Fruit fly (Drosophila melanogaster) S2 (cell line): ENCODE results near the gene ng1.
"Not testable (repeated sequence)": the region's sequence is repeated elsewhere in the genome, so short reads cannot be mapped to it uniquely, and the experiment has no call there.

Experiments
- CG8478 ChIP-seq: fragments of >200 bp; optimal IDR thresholded peaks from 2 replicates; lab custom pipeline; 2018
- CTCF ChIP-seq, 2 experiments: fragments of >200 bp; optimal IDR thresholded peaks; 2 replicates each; lab custom pipeline; 2018

The ng1 gene

dm6 chrX:3241984-3242462 is at the start of gene ng1, which contains the start of gene ng3:
Gene ng1 (plus strand): TSS chrX:3242412.
Gene ng3 (minus strand): TSS chrX:3242084.
- TF ChIP-seq CG8478 (lab: Kevin White, UChicago) (no peak), CTCF (optimal IDR thresholded peaks at IDR 0.05; lab: Kevin White, UChicago) (no peak)

dm6 chrX:3193774-3194173 is 48.4 kb upstream of the ng1 start:
- no peak for TF ChIP-seq CG8478 (lab: Kevin White, UChicago)
- TF ChIP-seq CTCF (optimal IDR thresholded peaks at IDR 0.05; lab: Kevin White, UChicago), result no peak

DNA sequence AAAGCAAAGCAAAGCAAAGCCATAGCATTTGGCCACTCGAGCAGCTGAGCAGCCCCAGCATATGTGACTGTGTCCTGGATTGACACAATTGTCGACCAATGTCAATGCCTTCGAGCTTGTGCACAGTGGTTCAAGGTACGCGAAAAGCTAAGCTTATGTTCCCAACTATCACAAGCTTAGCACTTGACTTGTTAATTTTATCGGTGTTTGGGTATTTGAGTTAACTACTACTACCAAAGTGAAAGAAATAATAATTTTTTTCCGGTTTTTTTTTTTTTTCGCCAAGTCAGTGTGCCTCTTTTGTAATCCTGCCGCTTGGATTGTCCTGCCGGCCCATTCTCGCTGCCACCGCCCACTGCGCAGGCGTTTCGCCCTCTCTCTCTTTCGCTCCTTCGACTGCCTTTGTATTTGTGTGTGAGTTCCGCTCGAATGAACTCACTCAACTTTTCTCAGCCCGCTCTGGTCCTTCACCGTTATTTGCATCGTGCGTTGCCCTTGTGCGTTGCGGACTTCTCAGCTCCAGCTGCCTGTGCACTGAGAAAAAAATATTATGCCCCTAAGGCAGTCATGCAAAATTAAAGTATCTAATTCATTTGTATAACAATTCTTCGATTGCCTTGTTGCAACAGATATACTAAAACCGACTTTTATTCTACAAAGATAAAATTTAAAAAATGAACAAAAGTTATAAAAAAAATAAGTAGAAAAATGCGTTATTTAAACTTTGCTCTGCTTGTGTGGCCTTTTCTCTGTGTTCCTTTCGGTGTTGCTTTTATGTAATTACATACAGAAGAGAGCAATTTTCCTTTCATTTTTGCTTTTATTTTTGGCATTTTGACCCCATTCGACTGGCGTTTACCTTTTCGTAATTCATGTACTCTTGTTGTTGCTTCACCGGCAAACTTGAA is 36.1 kb upstream of the ng1 start:
- TF ChIP-seq CG8478 (lab: Kevin White, UChicago), result no peak
- no peak for TF ChIP-seq CTCF (optimal IDR thresholded peaks at IDR 0.05; lab: Kevin White, UChicago)

DNA sequence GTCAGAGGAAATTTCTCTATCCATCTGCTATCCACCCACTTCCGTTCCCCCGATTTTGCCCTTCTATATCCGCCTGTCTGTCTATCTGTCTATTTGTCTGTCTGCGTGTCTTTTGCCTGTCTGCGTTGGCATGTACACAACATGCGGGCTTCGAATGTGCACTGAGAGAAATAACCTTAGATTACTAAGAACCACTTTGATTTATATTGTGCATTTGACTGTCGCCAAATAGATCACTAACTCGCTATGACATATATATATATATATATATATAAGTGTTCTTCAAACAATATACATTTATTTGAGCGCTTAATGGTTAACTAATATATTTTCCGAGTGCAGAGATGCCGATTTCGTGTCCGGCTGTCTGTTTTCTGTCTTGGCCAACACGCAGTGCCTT is 8.5 kb upstream of the ng1 start:
- TF ChIP-seq CTCF (optimal IDR thresholded peaks at IDR 0.05; lab: Kevin White, UChicago) (no peak), CG8478 (lab: Kevin White, UChicago) (no peak)

DNA sequence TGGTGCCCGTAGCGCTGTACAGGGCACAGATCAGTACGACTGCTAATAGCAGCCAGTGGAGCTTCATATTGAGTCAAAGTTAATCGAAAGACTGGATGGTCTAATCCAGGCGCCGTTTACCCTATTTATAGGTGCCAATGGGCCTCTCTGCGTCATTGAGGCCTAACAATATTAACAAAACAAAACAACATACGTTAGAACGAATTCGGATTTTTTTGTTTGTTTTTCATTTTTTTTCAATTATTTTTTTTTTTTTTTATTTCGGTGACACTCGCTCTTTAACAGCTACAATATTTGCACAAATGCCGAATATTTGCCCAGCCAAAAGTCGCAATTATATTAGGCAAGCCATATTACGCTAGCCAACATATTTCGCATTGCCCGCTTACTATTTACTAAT is 5.6 kb upstream of the ng1 start, which contains the start of gene CG14265:
TSS of gene CG14265 (minus strand) at position 101 of the 400 bp plus-strand sequence.
- TF ChIP-seq CG8478 (lab: Kevin White, UChicago), result no peak
- TF ChIP-seq CTCF (optimal IDR thresholded peaks at IDR 0.05; lab: Kevin White, UChicago), result no peak

- not testable (repeated sequence) for TF ChIP-seq CG8478 (lab: Kevin White, UChicago); CTCF (optimal IDR thresholded peaks at IDR 0.05; lab: Kevin White, UChicago)
Observed at dm6 chrX:3240471-3240870, 1.7 kb upstream of the ng1 start, which contains the start of gene ng2. Gene ng2 (minus strand): TSS chrX:3240571.

DNA sequence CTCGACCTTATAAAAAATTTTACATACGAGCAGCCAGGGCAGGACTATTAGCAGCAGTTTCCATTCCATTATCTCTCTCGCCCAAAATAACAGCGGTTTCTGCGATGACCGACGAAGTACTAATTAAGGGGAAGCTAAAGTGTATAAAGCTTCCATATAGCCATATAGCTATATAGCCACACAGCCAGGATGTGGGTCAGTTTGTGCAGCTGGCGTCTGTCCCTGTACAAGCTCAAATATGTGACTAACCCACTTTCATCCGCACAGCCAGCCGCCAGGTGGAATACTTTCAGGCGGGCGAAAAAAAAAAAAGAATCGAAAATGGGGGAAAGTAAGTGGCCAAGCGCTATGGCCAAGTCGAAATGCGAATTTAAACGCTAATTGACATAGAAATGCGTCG is 1.9 kb downstream of the ng1 start, which contains the start of gene ng4:
TSS of gene ng4 (minus strand) at position 101 of the 400 bp plus-strand sequence.
- TF ChIP-seq CTCF (optimal IDR thresholded peaks at IDR 0.05; lab: Kevin White, UChicago), result no peak
- TF ChIP-seq CG8478 (lab: Kevin White, UChicago), result no peak

DNA sequence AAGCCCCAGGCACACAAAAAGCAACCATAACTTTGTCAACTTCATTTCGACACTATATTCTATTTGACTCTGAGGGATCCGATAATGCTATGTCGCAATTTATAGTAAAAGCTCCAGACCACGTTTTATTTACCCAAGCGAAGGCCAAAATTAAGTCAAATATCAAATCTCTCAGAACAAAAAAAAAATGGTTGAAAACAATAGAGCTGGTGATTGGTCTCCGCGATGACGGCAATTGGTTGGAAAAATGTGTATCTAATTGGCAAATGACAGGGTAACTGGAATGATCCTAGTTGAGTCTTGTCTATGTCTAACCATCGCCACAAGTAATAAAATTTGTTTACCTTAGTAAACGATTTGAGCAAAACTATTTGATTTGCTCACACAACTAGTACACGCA is 7.0 kb downstream of the ng1 start, which contains the start of gene Pig1:
TSS of gene Pig1 (minus strand) at position 101 of the 400 bp plus-strand sequence.
- TF ChIP-seq CG8478 (lab: Kevin White, UChicago) (no peak), CTCF (optimal IDR thresholded peaks at IDR 0.05; lab: Kevin White, UChicago) (no peak)

- TF ChIP-seq CTCF (optimal IDR thresholded peaks at IDR 0.05; lab: Kevin White, UChicago) (no peak), CG8478 (lab: Kevin White, UChicago) (no peak)
Observed at dm6 chrX:3249789-3250188, 7.6 kb downstream of the ng1 start, which contains the start of gene Sgs4. Gene Sgs4 (plus strand): TSS chrX:3250089.

DNA sequence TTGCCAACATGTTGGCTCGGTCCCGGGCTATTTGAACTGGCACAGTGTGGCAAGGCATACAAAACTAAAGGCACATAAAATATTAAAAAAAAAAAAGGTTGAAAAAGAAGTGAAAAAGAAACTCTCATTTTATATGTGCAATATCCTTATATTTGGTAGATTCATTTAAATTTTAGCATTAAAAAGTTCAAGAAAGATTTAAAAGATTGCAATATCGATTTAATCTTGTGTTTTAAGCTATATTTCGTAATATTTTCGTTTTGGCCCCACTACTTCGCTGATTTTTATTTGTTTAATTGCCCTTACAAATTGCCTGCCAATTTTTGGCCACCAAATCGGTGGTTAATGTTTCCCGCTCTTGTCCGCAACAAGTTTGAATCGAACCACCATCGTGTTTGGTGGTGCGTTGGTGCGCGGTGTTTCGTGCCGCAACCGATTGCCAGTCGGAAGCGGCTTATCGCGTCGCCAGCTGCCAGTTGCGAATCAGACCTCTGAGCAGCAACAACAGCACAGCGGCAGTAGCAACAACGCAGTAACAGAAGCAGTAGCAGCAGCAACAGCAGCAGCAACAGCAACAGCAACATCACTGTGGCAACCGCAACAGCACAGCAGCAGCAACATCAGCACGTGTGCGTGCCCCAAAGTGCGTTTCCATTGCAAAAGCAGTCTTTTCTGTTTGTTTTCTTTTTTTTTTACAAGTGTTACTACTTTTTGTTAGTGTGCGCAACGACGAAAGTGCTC is 13.5 kb downstream of the ng1 start:
- no peak for TF ChIP-seq CG8478 (lab: Kevin White, UChicago)

DNA sequence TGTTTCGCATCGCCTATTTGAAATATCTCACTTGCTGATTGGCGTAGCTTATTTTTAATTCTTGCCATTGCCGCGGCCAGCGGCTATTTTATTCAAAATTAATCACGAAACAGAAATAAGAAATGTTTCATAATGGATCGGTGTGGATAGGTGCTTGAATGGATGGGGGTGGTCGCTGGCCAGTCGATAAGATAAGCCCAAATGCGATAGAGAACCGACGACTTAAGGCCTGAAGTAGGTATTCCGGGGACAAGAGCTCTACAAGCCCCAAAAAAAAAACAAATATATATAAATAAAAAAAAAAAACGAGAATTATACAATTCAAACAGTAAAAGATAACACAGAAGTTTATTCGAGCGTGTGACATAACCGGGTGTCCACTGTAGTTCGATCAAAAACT is 18.3 kb downstream of the ng1 start:
- TF ChIP-seq CG8478 (lab: Kevin White, UChicago) (no peak), CTCF (optimal IDR thresholded peaks at IDR 0.05; lab: Kevin White, UChicago) (no peak)

- no peak for TF ChIP-seq CG8478 (lab: Kevin White, UChicago)
- TF ChIP-seq CTCF (optimal IDR thresholded peaks at IDR 0.05; lab: Kevin White, UChicago), result no peak
Observed at dm6 chrX:3265828-3266227, 23.6 kb downstream of the ng1 start.

dm6 chrX:3273557-3273956 is 31.3 kb downstream of the ng1 start:
- TF ChIP-seq CG8478 (lab: Kevin White, UChicago) (no peak), CTCF (optimal IDR thresholded peaks at IDR 0.05; lab: Kevin White, UChicago) (no peak)

DNA sequence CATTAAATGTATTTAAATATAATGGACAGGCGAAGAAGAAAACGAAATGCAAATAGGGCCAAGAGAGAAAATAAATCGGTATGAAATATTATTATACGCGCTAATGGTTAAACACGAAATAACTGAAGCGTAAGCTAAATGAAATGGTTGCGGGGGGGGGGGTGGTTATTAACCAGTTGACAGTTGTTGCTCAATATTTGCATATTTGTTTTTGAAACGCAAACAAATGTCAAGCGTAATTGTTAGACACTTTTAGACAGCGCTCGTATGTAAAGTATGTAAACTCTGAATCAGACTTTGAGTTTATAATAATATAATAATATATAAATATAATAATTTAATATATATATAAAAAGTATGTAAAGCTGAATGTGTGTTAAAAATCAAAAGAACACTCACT is 39.7 kb downstream of the ng1 start:
- no peak for TF ChIP-seq CTCF (optimal IDR thresholded peaks at IDR 0.05; lab: Kevin White, UChicago)
- TF ChIP-seq CG8478 (lab: Kevin White, UChicago), result no peak
